Worm (Caenorhabditis elegans): ENCODE results near the gene ZK512.1.
A peak's percentile ranks its signal among the peaks of the same experiment; 100 is the strongest.

ZK512.1 gene

ce11 chrIII:9091392-9092291 lies 23.1 kb upstream of the ZK512.1 start, which contains the start of gene glp-1:
Gene glp-1, plus strand, starts transcription at chrIII:9092241.
- TF ChIP-seq blmp-1 (tag; optimal IDR thresholded peaks at IDR 0.05) (no peak), drap-1 (GFP tag; optimal IDR thresholded peaks at IDR 0.05) (no peak), nhr-28 (tag; optimal IDR thresholded peaks at IDR 0.05) (no peak), elt-1 (tag; optimal IDR thresholded peaks at IDR 0.05; ENCODE audit: borderline replicate concordance, insufficient read depth) (no peak), flh-1 (GFP tag; optimal IDR thresholded peaks at IDR 0.05) (no peak), mep-1 (tag; optimal IDR thresholded peaks at IDR 0.05) (no peak), nhr-12 (tag; optimal IDR thresholded peaks at IDR 0.05) (no peak), zip-8 (tag; optimal IDR thresholded peaks at IDR 0.05) (no peak), ztf-11 (tag; optimal IDR thresholded peaks at IDR 0.05) (no peak), unc-62 (GFP tag; optimal IDR thresholded peaks at IDR 0.05) (no peak), lin-13 (tag; optimal IDR thresholded peaks at IDR 0.05) (no peak), hlh-1 (tag; optimal IDR thresholded peaks at IDR 0.05) (no peak), tbx-8 (GFP tag; optimal IDR thresholded peaks at IDR 0.05) (no peak), bed-3 (GFP tag; optimal IDR thresholded peaks at IDR 0.05) (no peak), sem-2 (GFP tag; optimal IDR thresholded peaks at IDR 0.05) (no peak), elt-3 (tag; optimal IDR thresholded peaks at IDR 0.05) (no peak), nhr-76 (tag; optimal IDR thresholded peaks at IDR 0.05) (no peak)

ce11 chrIII:9101212-9101611 lies 13.5 kb upstream of the ZK512.1 start, which contains the start of gene ZK507.1:
Gene ZK507.1, minus strand, starts transcription at chrIII:9101312.
- no peak for TF ChIP-seq mep-1 (tag; optimal IDR thresholded peaks at IDR 0.05)
- no peak for TF ChIP-seq nhr-237 (tag; optimal IDR thresholded peaks at IDR 0.05)
- no peak for TF ChIP-seq ceh-43 (GFP tag; optimal IDR thresholded peaks at IDR 0.05)
- no peak for TF ChIP-seq unc-39 (tag; optimal IDR thresholded peaks at IDR 0.05)
- no peak for TF ChIP-seq cnd-1 (tag; optimal IDR thresholded peaks at IDR 0.05)
- no peak for TF ChIP-seq nhr-12 (tag; optimal IDR thresholded peaks at IDR 0.05)
- no peak for TF ChIP-seq blmp-1 (tag; optimal IDR thresholded peaks at IDR 0.05)
- no peak for TF ChIP-seq ces-1 (GFP tag; optimal IDR thresholded peaks at IDR 0.05)
- TF ChIP-seq lsy-2 (tag; optimal IDR thresholded peaks at IDR 0.05), result no peak
- no peak for TF ChIP-seq ztf-11 (tag; optimal IDR thresholded peaks at IDR 0.05)
- TF ChIP-seq drap-1 (GFP tag; optimal IDR thresholded peaks at IDR 0.05), result no peak
- TF ChIP-seq elt-1 (tag; optimal IDR thresholded peaks at IDR 0.05; ENCODE audit: borderline replicate concordance, insufficient read depth), result no peak
- TF ChIP-seq ceh-39 (tag; optimal IDR thresholded peaks at IDR 0.05), result no peak
- TF ChIP-seq lin-13 (tag; optimal IDR thresholded peaks at IDR 0.05), result no peak
- no peak for TF ChIP-seq zip-8 (tag; optimal IDR thresholded peaks at IDR 0.05)
- no peak for TF ChIP-seq nhr-28 (tag; optimal IDR thresholded peaks at IDR 0.05)

ce11 chrIII:9103643-9104042 lies 11.1 kb upstream of the ZK512.1 start, which contains the start of gene dos-1:
Gene dos-1, plus strand, starts transcription at chrIII:9103943.
- TF ChIP-seq ceh-39 (tag; optimal IDR thresholded peaks at IDR 0.05), result no peak
- no peak for TF ChIP-seq ceh-43 (GFP tag; optimal IDR thresholded peaks at IDR 0.05)
- TF ChIP-seq mep-1 (tag; optimal IDR thresholded peaks at IDR 0.05), result no peak
- no peak for TF ChIP-seq zip-8 (tag; optimal IDR thresholded peaks at IDR 0.05)
- no peak for TF ChIP-seq ztf-11 (tag; optimal IDR thresholded peaks at IDR 0.05)
- no peak for TF ChIP-seq nhr-76 (tag; optimal IDR thresholded peaks at IDR 0.05)
- no peak for TF ChIP-seq pha-4 (tag; optimal IDR thresholded peaks at IDR 0.05)
- no peak for TF ChIP-seq nhr-28 (tag; optimal IDR thresholded peaks at IDR 0.05)
- TF ChIP-seq nhr-2 (tag; optimal IDR thresholded peaks at IDR 0.05), result no peak
- TF ChIP-seq M03D4.4 (tag; optimal IDR thresholded peaks at IDR 0.05), result no peak
- no peak for TF ChIP-seq lin-32 (GFP tag; optimal IDR thresholded peaks at IDR 0.05)
- no peak for TF ChIP-seq ces-1 (GFP tag; optimal IDR thresholded peaks at IDR 0.05)

ce11 chrIII:9104060-9104459 lies 10.7 kb upstream of the ZK512.1 start:
- TF ChIP-seq flh-1 (GFP tag; optimal IDR thresholded peaks at IDR 0.05) (peak; percentile 6), blmp-1 (tag; optimal IDR thresholded peaks at IDR 0.05) (no peak), unc-62 (GFP tag; optimal IDR thresholded peaks at IDR 0.05) (no peak), nhr-28 (tag; optimal IDR thresholded peaks at IDR 0.05) (no peak), nhr-12 (tag; optimal IDR thresholded peaks at IDR 0.05) (no peak), mab-5 (tag; optimal IDR thresholded peaks at IDR 0.05) (no peak), snpc-4 (tag; optimal IDR thresholded peaks at IDR 0.05) (no peak), sptf-1 (tag; optimal IDR thresholded peaks at IDR 0.05) (no peak), ceh-39 (tag; optimal IDR thresholded peaks at IDR 0.05) (no peak), lsy-2 (tag; optimal IDR thresholded peaks at IDR 0.05) (no peak), ceh-43 (GFP tag; optimal IDR thresholded peaks at IDR 0.05) (peak; percentile 18), sem-2 (GFP tag; optimal IDR thresholded peaks at IDR 0.05) (peak; percentile 71), lin-32 (GFP tag; optimal IDR thresholded peaks at IDR 0.05) (no peak), mls-2 (tag; optimal IDR thresholded peaks at IDR 0.05) (no peak), pha-4 (tag; optimal IDR thresholded peaks at IDR 0.05) (no peak), bed-3 (GFP tag; optimal IDR thresholded peaks at IDR 0.05) (no peak), mep-1 (tag; optimal IDR thresholded peaks at IDR 0.05) (no peak), cnd-1 (tag; optimal IDR thresholded peaks at IDR 0.05) (peak; percentile 79), lin-13 (tag; optimal IDR thresholded peaks at IDR 0.05) (no peak), nhr-2 (tag; optimal IDR thresholded peaks at IDR 0.05) (no peak), unc-39 (tag; optimal IDR thresholded peaks at IDR 0.05) (no peak), elt-1 (tag; optimal IDR thresholded peaks at IDR 0.05; ENCODE audit: borderline replicate concordance, insufficient read depth) (no peak), drap-1 (GFP tag; optimal IDR thresholded peaks at IDR 0.05) (peak; percentile 69), ham-2 (GFP tag; optimal IDR thresholded peaks at IDR 0.05) (peak; percentile 41), nhr-76 (tag; optimal IDR thresholded peaks at IDR 0.05) (no peak), M03D4.4 (tag; optimal IDR thresholded peaks at IDR 0.05) (peak; percentile 74), ztf-11 (tag; optimal IDR thresholded peaks at IDR 0.05) (no peak), unc-120 (tag; optimal IDR thresholded peaks at IDR 0.05; ENCODE audit: poor library complexity, severe bottlenecking) (peak; percentile 20), ceh-83 (GFP tag; optimal IDR thresholded peaks at IDR 0.05) (peak; percentile 20), hlh-1 (tag; optimal IDR thresholded peaks at IDR 0.05) (no peak), ces-1 (GFP tag; optimal IDR thresholded peaks at IDR 0.05) (no peak), tbx-8 (GFP tag; optimal IDR thresholded peaks at IDR 0.05) (peak; percentile 58), elt-3 (tag; optimal IDR thresholded peaks at IDR 0.05) (no peak), zip-8 (tag; optimal IDR thresholded peaks at IDR 0.05) (no peak), nhr-237 (tag; optimal IDR thresholded peaks at IDR 0.05) (no peak)
